Worm (Caenorhabditis elegans): ENCODE measurements around the gene F59A1.18.

DNA sequence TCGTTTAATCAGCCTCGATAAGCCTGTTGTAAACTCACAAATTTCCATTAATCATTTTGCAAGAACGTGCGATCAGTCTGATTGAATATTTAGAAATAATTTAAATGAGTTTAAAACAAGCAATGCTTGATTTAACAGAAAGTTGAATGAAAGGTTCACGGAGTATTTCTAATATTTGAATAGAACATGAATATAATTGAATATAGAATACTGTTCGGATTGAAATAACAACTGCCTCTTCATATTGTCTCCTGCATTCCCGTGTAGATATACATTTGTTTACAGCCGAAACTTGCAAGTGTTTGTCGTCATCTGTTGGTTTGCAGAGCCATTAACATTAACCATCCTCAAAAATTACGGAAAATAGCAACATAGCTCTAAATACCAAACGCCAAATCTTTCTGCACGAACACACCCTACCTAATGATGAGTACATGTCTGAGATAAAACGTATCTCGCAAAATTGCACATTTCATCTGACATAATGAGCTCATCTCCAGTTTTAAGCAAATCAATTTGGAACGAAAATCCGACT, 14.0 kb upstream of the F59A1.18 start, which contains the start of the genes Y26G10.5 and srh-32:
- TF ChIP-seq W03F9.2 (tag; optimal IDR thresholded peaks at IDR 0.05) = no peak
- no peak for TF ChIP-seq him-1 (tag; optimal IDR thresholded peaks at IDR 0.05)
- no peak for TF ChIP-seq dao-5 (tag; optimal IDR thresholded peaks at IDR 0.05)

Data from whole organism, L4/young adult.